Worm (Caenorhabditis elegans): Measurements from ENCODE around the gene cox-6B.

- TF ChIP-seq tbx-11 (GFP tag; IDR thresholded peaks at IDR 0.05) (no peak), ama-1 (optimal IDR thresholded peaks at IDR 0.05) (no peak), tra-4 (tag; optimal IDR thresholded peaks at IDR 0.05) (no peak), sea-1 (GFP tag; conservative IDR thresholded peaks at IDR 0.05) (no peak)
These were observed 16.1 kb upstream of the cox-6B start for ce11 chrIII:2683403-2683802.

All from whole organism, early embryonic.